Fruit fly (Drosophila melanogaster) whole organism: ENCODE results near the gene ClpP.

Experiments used
- EcR ChIP-seq, 2 experiments: fragments of >200 bp; optimal IDR thresholded peaks; 2 replicates each; lab custom pipeline; 2017; ENCODE audit warnings: missing biosample characterization in 2 of 2, missing genetic modification characterization in 2 of 2, missing genetic modification reagents in 2 of 2
- usp ChIP-seq: fragments of >200 bp; optimal IDR thresholded peaks from 2 replicates; lab custom pipeline; 2017; ENCODE audit warnings: missing biosample characterization, missing genetic modification characterization, mixed read lengths

- TF ChIP-seq EcR (GFP tag; optimal IDR thresholded peaks at IDR 0.05; lab: Kevin White, UChicago) (no peak), usp (GFP tag; lab: Kevin White, UChicago) (no peak)
Measured at dm6 chr2L:10395642-10396487, 39.3 kb downstream of the ClpP start, which contains the start of gene Mdh1.
